Fruit fly (Drosophila melanogaster) S2 (cell line): ENCODE data around the gene CG5039.

Source experiments
- CG8478 ChIP-seq: fragments of >200 bp; optimal IDR thresholded peaks from 2 replicates; lab custom pipeline; 2018
- CTCF ChIP-seq, 2 experiments: fragments of >200 bp; optimal IDR thresholded peaks; 2 replicates each; lab custom pipeline; 2018

- TF ChIP-seq CG8478 (lab: Kevin White, UChicago): no peak
- TF ChIP-seq CTCF (optimal IDR thresholded peaks at IDR 0.05; lab: Kevin White, UChicago): peak in 1 of 2 experiments; percentile 26
Measured at dm6 chr3R:25646882-25647518, 31.5 kb upstream of the CG5039 start.
